Fruit fly (Drosophila melanogaster) whole organism, adult: ENCODE measurements around the gene chrb.

Experiments used
- CG11617 ChIP-seq: fragments of 200-800 bp; sonication (Bioruptor generic); optimal IDR thresholded peaks from 2 replicates; lab custom pipeline; 2017; ENCODE audit warnings: mild to moderate bottlenecking, missing biosample characterization, missing genetic modification reagents, missing genetic modification characterization
- CG12768 ChIP-seq: fragments of 200-800 bp; sonication (Bioruptor generic); optimal IDR thresholded peaks from 2 replicates; lab custom pipeline; 2017; ENCODE audit warnings: missing biosample characterization, missing genetic modification characterization, mild to moderate bottlenecking, moderate library complexity, missing genetic modification reagents
- CG14711 ChIP-seq: fragments of 200-800 bp; sonication (Bioruptor generic); optimal IDR thresholded peaks from 2 replicates; lab custom pipeline; 2018; ENCODE audit warnings: missing biosample characterization, mild to moderate bottlenecking, missing genetic modification characterization, moderate library complexity
- CG7045 ChIP-seq: fragments of 200-800 bp; sonication (Bioruptor generic); optimal IDR thresholded peaks from 2 replicates; lab custom pipeline; 2017; ENCODE audit warnings: missing biosample characterization, mild to moderate bottlenecking, missing genetic modification characterization
- Crg-1 ChIP-seq: fragments of 200-800 bp; sonication (Bioruptor generic); optimal IDR thresholded peaks from 2 replicates; lab custom pipeline; 2016; ENCODE audit warnings: missing biosample characterization, missing genetic modification characterization
- Mnt ChIP-seq: fragments of 200-800 bp; sonication (Bioruptor generic); optimal IDR thresholded peaks from 2 replicates; lab custom pipeline; 2016; ENCODE audit warnings: missing biosample characterization, mild to moderate bottlenecking, missing genetic modification characterization
- cic ChIP-seq: fragments of 200-800 bp; sonication (Bioruptor generic); optimal IDR thresholded peaks from 2 replicates; lab custom pipeline; 2017; ENCODE audit warnings: missing biosample characterization, mild to moderate bottlenecking, missing genetic modification characterization, moderate library complexity
- kay ChIP-seq: fragments of 200-800 bp; sonication (Bioruptor generic); peaks from one replicate; lab custom pipeline; 2016; ENCODE audit warnings: missing biosample characterization, missing genetic modification characterization, borderline replicate concordance
- ovo ChIP-seq: fragments of 200-800 bp; sonication (Bioruptor generic); optimal IDR thresholded peaks from 2 replicates; lab custom pipeline; 2016; ENCODE audit warnings: missing biosample characterization, missing genetic modification characterization
- tj ChIP-seq: fragments of 200-800 bp; sonication (Bioruptor generic); optimal IDR thresholded peaks from 3 replicates; lab custom pipeline; 2017; ENCODE audit warnings: missing biosample characterization, mild to moderate bottlenecking, missing genetic modification characterization, moderate library complexity

dm6 chr3L:11536767-11537419 is 49.5 kb downstream of the chrb start:
- TF ChIP-seq CG12768 (GFP tag; lab: Kevin White, UChicago) (no peak), Mnt (no peak), cic (GFP tag; lab: Kevin White, UChicago) (no peak), kay (GFP tag; lab: Kevin White, UChicago) (peak; percentile 89), tj (peak; percentile 81), CG14711 (tag; lab: Kevin White, UChicago) (no peak), Crg-1 (GFP tag; lab: Kevin White, UChicago) (no peak), ovo (GFP tag; lab: Kevin White, UChicago) (no peak), CG11617 (no peak), CG7045 (GFP tag; lab: Kevin White, UChicago) (no peak)
